Worm (Caenorhabditis elegans) whole organism, young adult: ENCODE results near the gene fbxb-46.
A peak's percentile ranks its signal among the peaks of the same experiment; 100 is the strongest.

Source experiments
- B0035.1 ChIP-seq: sonication (generic microtip); optimal IDR thresholded peaks from 2 replicates; lab custom pipeline; 2016; ENCODE audit warnings: missing genetic modification characterization, mild to moderate bottlenecking, missing compliant biosample characterization, missing genotype, missing genetic modification reagents
- B0261.1 ChIP-seq: sonication (generic microtip); optimal IDR thresholded peaks from 2 replicates; lab custom pipeline; 2016; ENCODE audit warnings: mild to moderate bottlenecking, missing genetic modification characterization, moderate library complexity, missing compliant biosample characterization
- B0336.3 ChIP-seq: fragments of 200-800 bp; sonication (Bioruptor generic); IDR thresholded peaks from 2 replicates; pipeline ENCODE4 v1.3.6; 2022; ENCODE audit warnings: missing genetic modification characterization, missing compliant biosample characterization
- F39B2.1 ChIP-seq: fragments of 200-800 bp; sonication (Bioruptor generic); IDR thresholded peaks from 2 replicates; pipeline ENCODE4 v1.3.6; 2022; ENCODE audit warnings: missing genetic modification reagents, missing genetic modification characterization, missing compliant biosample characterization
- Y53G8AR.9 ChIP-seq: fragments of 200-800 bp; sonication (Bioruptor generic); conservative IDR thresholded peaks from 2 replicates; pipeline ENCODE4 v1.3.6; 2022; ENCODE audit warnings: missing genetic modification reagents, missing genetic modification characterization, missing compliant biosample characterization
- Y56A3A.18 ChIP-seq: fragments of 200-800 bp; sonication (Bioruptor generic); IDR thresholded peaks from 2 replicates; pipeline ENCODE4 v1.3.6; 2022; ENCODE audit warnings: missing genetic modification reagents, missing genetic modification characterization, missing compliant biosample characterization
- Y95B8A.8 ChIP-seq: fragments of 200-800 bp; sonication (Bioruptor generic); IDR thresholded peaks from 2 replicates; pipeline ENCODE4 v1.3.6; 2022; ENCODE audit warnings: missing genetic modification reagents, missing genetic modification characterization, missing compliant biosample characterization
- ama-1 ChIP-seq, 3 experiments: fragments of 150-350 bp in 1 of 3; sonication (generic microtip) in 2 of 3; optimal IDR thresholded peaks; 2 replicates each; lab custom pipeline; 2014 to 2018; ENCODE audit warnings: missing biosample characterization in 2 of 3, missing genetic modification characterization in 2 of 3, missing genetic modification reagents in 2 of 3
- aptf-3 ChIP-seq: fragments of 200-800 bp; sonication (Bioruptor generic); IDR thresholded peaks from 2 replicates; pipeline ENCODE4 v1.3.6; 2022; ENCODE audit warnings: missing genetic modification characterization, missing compliant biosample characterization
- ccch-3 ChIP-seq: fragments of 200-800 bp; sonication (Bioruptor generic); optimal IDR thresholded peaks from 2 replicates; lab custom pipeline; 2018; ENCODE audit warnings: mild to moderate bottlenecking, missing genetic modification characterization, missing compliant biosample characterization
- cebp-2 ChIP-seq: fragments of 200-800 bp; sonication (Bioruptor generic); IDR thresholded peaks from 2 replicates; pipeline ENCODE4 v1.3.6; 2022; ENCODE audit warnings: missing genetic modification characterization, missing compliant biosample characterization
- ceh-100 ChIP-seq: fragments of 200-800 bp; sonication (Bioruptor generic); IDR thresholded peaks from 2 replicates; pipeline ENCODE4 v1.3.6; 2022; ENCODE audit warnings: missing genetic modification reagents, missing genetic modification characterization, missing compliant biosample characterization
- ceh-27 ChIP-seq: fragments of 200-800 bp; sonication (Bioruptor generic); optimal IDR thresholded peaks from 2 replicates; lab custom pipeline; 2018; ENCODE audit warnings: mild to moderate bottlenecking, missing genetic modification characterization, moderate library complexity, missing compliant biosample characterization
- ceh-91 ChIP-seq: fragments of 200-800 bp; sonication (Bioruptor generic); IDR thresholded peaks from 2 replicates; pipeline ENCODE4 v1.3.6; 2022; ENCODE audit warnings: missing genetic modification reagents, missing genetic modification characterization, missing compliant biosample characterization
- chd-7 ChIP-seq: sonication (generic microtip); optimal IDR thresholded peaks from 2 replicates; lab custom pipeline; 2016; ENCODE audit warnings: mild to moderate bottlenecking, missing genetic modification characterization, moderate library complexity, missing compliant biosample characterization
- dox-1 ChIP-seq: fragments of 200-800 bp; sonication (Bioruptor generic); IDR thresholded peaks from 2 replicates; pipeline ENCODE4 v1.3.6; 2022; ENCODE audit warnings: missing genetic modification reagents, missing genetic modification characterization, missing compliant biosample characterization
- egl-18 ChIP-seq: fragments of 200-800 bp; sonication (Bioruptor generic); IDR thresholded peaks from 2 replicates; pipeline ENCODE4 v1.3.6; 2022; ENCODE audit warnings: missing genetic modification reagents, missing genetic modification characterization, missing compliant biosample characterization
- egrh-3 ChIP-seq: fragments of 200-800 bp; sonication (Bioruptor generic); IDR thresholded peaks from 2 replicates; pipeline ENCODE4 v1.3.6; 2022; ENCODE audit warnings: missing genetic modification reagents, missing genetic modification characterization, missing compliant biosample characterization
- ets-4 ChIP-seq: fragments of 200-800 bp; sonication (Bioruptor generic); optimal IDR thresholded peaks from 2 replicates; lab custom pipeline; 2018; ENCODE audit warnings: mild to moderate bottlenecking, missing genetic modification characterization, missing compliant biosample characterization
- fkh-3 ChIP-seq: sonication (generic microtip); optimal IDR thresholded peaks from 2 replicates; lab custom pipeline; 2016; ENCODE audit warnings: mild to moderate bottlenecking, missing genetic modification characterization, missing compliant biosample characterization
- him-1 ChIP-seq: sonication (generic microtip); optimal IDR thresholded peaks from 2 replicates; lab custom pipeline; 2016; ENCODE audit warnings: missing genotype, missing genetic modification reagents, missing genetic modification characterization, missing compliant biosample characterization
- hrde-1 ChIP-seq: sonication (generic microtip); optimal IDR thresholded peaks from 2 replicates; lab custom pipeline; 2016; ENCODE audit warnings: missing genetic modification characterization, mild to moderate bottlenecking, missing compliant biosample characterization, moderate library complexity, missing genotype, missing genetic modification reagents, borderline replicate concordance
- let-607 ChIP-seq, 2 experiments: fragments of 200-800 bp in 1 of 2; sonication (Bioruptor generic) in 1 of 2; sonication (generic microtip) in 1 of 2; optimal IDR thresholded peaks; 2 replicates each; lab custom pipeline; 2016 to 2018; ENCODE audit warnings: mild to moderate bottlenecking in 2 of 2, missing compliant biosample characterization in 2 of 2, missing genetic modification characterization in 2 of 2, moderate library complexity in 2 of 2, missing genotype in 1 of 2
- lin-26 ChIP-seq: fragments of 200-800 bp; sonication (Bioruptor generic); IDR thresholded peaks from 2 replicates; pipeline ENCODE4 v1.3.6; 2022; ENCODE audit warnings: missing genetic modification reagents, missing genetic modification characterization, missing compliant biosample characterization
- lin-35 ChIP-seq, 3 experiments: fragments of 150-350 bp in 2 of 3; sonication (generic microtip) in 1 of 3; optimal IDR thresholded peaks; 2 replicates each; lab custom pipeline; 2014 to 2018; ENCODE audit warnings: missing biosample characterization in 3 of 3, missing genetic modification characterization in 3 of 3, missing genetic modification reagents in 3 of 3
- lin-40 ChIP-seq: sonication (generic microtip); optimal IDR thresholded peaks from 2 replicates; lab custom pipeline; 2016; ENCODE audit warnings: missing genetic modification characterization, mild to moderate bottlenecking, missing compliant biosample characterization, missing genotype, missing genetic modification reagents
- lir-1 ChIP-seq: fragments of 200-800 bp; sonication (Bioruptor generic); conservative IDR thresholded peaks from 2 replicates; pipeline ENCODE4 v1.3.6; 2022; ENCODE audit warnings: missing genetic modification reagents, missing genetic modification characterization, missing compliant biosample characterization
- madf-3 ChIP-seq: fragments of 200-800 bp; sonication (Bioruptor generic); IDR thresholded peaks from 2 replicates; pipeline ENCODE4 v1.3.6; 2022; ENCODE audit warnings: missing genetic modification reagents, missing genetic modification characterization, missing compliant biosample characterization
- mcd-1 ChIP-seq: fragments of 200-800 bp; sonication (Bioruptor generic); IDR thresholded peaks from 2 replicates; pipeline ENCODE4 v1.3.6; 2022; ENCODE audit warnings: missing genetic modification reagents, missing genetic modification characterization, missing compliant biosample characterization
- mes-4 ChIP-seq: sonication (generic microtip); optimal IDR thresholded peaks from 2 replicates; lab custom pipeline; 2016; ENCODE audit warnings: missing genotype, missing genetic modification characterization, missing compliant biosample characterization
- mxl-1 ChIP-seq: sonication (generic microtip); optimal IDR thresholded peaks from 2 replicates; lab custom pipeline; 2016; ENCODE audit warnings: missing genetic modification characterization, missing compliant biosample characterization
- nfyb-1 ChIP-seq: fragments of 200-800 bp; sonication (Bioruptor generic); IDR thresholded peaks from 2 replicates; pipeline ENCODE4 v1.3.6; 2022; ENCODE audit warnings: missing genetic modification reagents, missing genetic modification characterization, missing compliant biosample characterization
- nhr-120 ChIP-seq: fragments of 200-800 bp; sonication (Bioruptor generic); IDR thresholded peaks from 2 replicates; pipeline ENCODE4 v1.3.6; 2022; ENCODE audit warnings: missing genetic modification characterization, missing compliant biosample characterization
- rcor-1 ChIP-seq: fragments of 200-800 bp; sonication (Bioruptor generic); IDR thresholded peaks from 2 replicates; pipeline ENCODE4 v1.3.6; 2022; ENCODE audit warnings: missing genetic modification reagents, missing genetic modification characterization, missing compliant biosample characterization
- snpc-1.3 ChIP-seq: sonication (generic microtip); optimal IDR thresholded peaks from 2 replicates; lab custom pipeline; 2017; ENCODE audit warnings: missing genetic modification characterization, mild to moderate bottlenecking, missing compliant biosample characterization, antibody characterized with exemption, moderate library complexity, missing genotype, missing genetic modification reagents; ENCODE audit not compliant: insufficient read depth
- snpc-3.4 ChIP-seq: sonication (generic microtip); optimal IDR thresholded peaks from 2 replicates; lab custom pipeline; 2017; ENCODE audit warnings: missing genetic modification characterization, mild to moderate bottlenecking, missing compliant biosample characterization, antibody characterized with exemption, moderate library complexity, missing genotype, missing genetic modification reagents
- tlf-1 ChIP-seq: fragments of 200-800 bp; sonication (Bioruptor generic); optimal IDR thresholded peaks from 2 replicates; lab custom pipeline; 2018; ENCODE audit warnings: mild to moderate bottlenecking, missing genetic modification characterization, missing compliant biosample characterization
- unc-62 ChIP-seq: fragments of 150-350 bp; optimal IDR thresholded peaks from 2 replicates; lab custom pipeline; 2014; ENCODE audit warnings: missing biosample characterization, missing genetic modification reagents, missing genetic modification characterization
- ztf-25 ChIP-seq: fragments of 200-800 bp; sonication (Bioruptor generic); IDR thresholded peaks from 2 replicates; pipeline ENCODE4 v1.3.6; 2022; ENCODE audit warnings: missing genetic modification reagents, missing genetic modification characterization, missing compliant biosample characterization
- ztf-3 ChIP-seq: fragments of 200-800 bp; sonication (Bioruptor generic); optimal IDR thresholded peaks from 2 replicates; lab custom pipeline; 2018; ENCODE audit warnings: mild to moderate bottlenecking, missing genetic modification characterization, missing compliant biosample characterization

Gene fbxb-46

DNA sequence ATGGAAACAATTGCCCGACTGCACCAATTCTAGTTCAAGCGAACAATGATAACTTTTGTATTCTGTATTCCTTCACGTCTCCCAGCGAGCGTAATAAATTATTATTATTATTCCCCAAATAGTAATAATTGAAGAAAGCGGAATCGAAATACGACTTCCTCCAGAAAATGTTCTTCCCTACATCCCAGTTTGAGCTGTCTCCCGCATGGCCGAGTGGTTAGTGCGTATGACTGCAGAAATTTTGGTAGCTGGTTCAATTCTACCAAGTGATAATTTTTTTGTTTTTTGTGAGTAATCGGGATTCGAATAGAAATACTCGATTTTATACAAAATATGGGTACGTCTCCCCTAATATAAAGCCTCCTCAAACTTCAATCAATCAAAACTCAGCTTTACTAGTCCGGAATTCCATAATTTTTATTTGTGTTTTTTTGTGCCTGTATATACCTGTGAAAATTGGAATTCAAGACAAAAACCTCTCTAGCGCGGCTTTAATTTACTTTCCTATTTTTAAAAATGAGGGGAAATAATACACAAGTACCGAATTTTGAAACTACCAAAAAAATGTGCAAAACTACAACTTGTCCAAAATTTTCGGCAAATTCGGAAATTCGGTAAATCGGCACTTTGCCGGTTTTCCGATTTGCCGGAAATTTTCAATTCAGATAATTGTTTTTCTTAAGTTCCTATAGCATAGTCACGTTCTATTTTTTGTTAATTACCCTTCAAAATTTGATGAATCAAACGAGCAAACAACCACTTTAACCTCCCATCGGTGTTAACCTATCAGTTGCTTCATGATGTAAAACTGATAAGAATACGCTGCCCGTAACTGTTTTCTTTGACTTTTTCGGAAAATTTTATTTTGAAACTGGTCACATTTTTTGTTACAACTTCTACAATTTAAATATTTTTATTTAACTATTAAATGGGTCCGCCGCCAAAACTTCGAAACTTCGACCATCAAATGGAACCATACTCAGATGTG, 26.5 kb upstream of the fbxb-46 start, which contains the start of gene bath-46 (continued):
- TF ChIP-seq ccch-3 (GFP tag; lab: Kevin White, UChicago) (no peak), mcd-1 (GFP tag; lab: Robert Waterston, UW) (no peak), snpc-3.4 (tag; lab: Kevin White, UChicago) (no peak), cebp-2 (GFP tag; lab: Robert Waterston, UW) (no peak), B0261.1 (tag; lab: Kevin White, UChicago) (peak; percentile 59), egrh-3 (GFP tag; lab: Robert Waterston, UW) (no peak), ztf-25 (GFP tag; lab: Robert Waterston, UW) (0 out of 2 replicates have a peak, but pooled peaks have one; percentile 69), chd-7 (tag; lab: Kevin White, UChicago) (no peak), lir-1 (GFP tag; lab: Robert Waterston, UW) (no peak), dox-1 (GFP tag; lab: Robert Waterston, UW) (0 out of 2 replicates have a peak, but pooled peaks have one; percentile 24), ceh-100 (GFP tag; lab: Robert Waterston, UW) (no peak), him-1 (no peak), lin-26 (GFP tag; lab: Robert Waterston, UW) (peak; percentile 77), B0336.3 (GFP tag; lab: Robert Waterston, UW) (no peak), Y56A3A.18 (GFP tag; lab: Robert Waterston, UW) (no peak), mes-4 (tag; lab: Kevin White, UChicago) (no peak), F39B2.1 (GFP tag; lab: Robert Waterston, UW) (no peak), snpc-1.3 (no peak), rcor-1 (GFP tag; lab: Robert Waterston, UW) (0 out of 2 replicates have a peak, but pooled peaks have one; percentile 8)

DNA sequence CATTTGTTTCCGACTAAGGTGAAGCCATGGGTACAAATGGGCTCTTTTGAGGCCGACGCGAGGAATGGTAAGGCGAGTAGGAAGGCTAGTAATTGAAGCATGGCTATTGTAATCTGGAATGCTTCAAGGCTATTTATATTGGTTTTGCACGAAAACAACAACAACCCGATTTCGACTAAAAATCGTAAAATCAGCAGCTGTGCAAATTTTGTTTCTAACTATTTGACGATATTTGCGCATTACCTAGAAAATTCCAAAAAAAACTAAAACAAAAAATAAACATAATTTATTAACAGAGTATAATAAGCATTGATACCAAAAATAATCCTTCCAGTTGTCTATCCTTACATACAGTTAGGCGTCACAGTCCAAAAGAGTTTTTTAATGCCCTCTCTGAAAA, 24.2 kb upstream of the fbxb-46 start, which contains the start of gene clec-20:
Gene clec-20 (minus strand): TSS at position 101 of the 400 bp plus-strand sequence.
- TF ChIP-seq ceh-91, result no peak
- no peak for TF ChIP-seq unc-62 (GFP tag; lab: Kevin White, UChicago)
- no peak for TF ChIP-seq B0261.1 (tag; lab: Kevin White, UChicago)
- no peak for TF ChIP-seq ceh-100 (GFP tag; lab: Robert Waterston, UW)
- no peak for TF ChIP-seq let-607 (tag; optimal IDR thresholded peaks at IDR 0.05; lab: Kevin White, UChicago)
- no peak for TF ChIP-seq mxl-1 (tag; lab: Kevin White, UChicago)
- TF ChIP-seq ets-4 (GFP tag; lab: Kevin White, UChicago), result no peak
- TF ChIP-seq, all 124 proteins: peak for 0

DNA sequence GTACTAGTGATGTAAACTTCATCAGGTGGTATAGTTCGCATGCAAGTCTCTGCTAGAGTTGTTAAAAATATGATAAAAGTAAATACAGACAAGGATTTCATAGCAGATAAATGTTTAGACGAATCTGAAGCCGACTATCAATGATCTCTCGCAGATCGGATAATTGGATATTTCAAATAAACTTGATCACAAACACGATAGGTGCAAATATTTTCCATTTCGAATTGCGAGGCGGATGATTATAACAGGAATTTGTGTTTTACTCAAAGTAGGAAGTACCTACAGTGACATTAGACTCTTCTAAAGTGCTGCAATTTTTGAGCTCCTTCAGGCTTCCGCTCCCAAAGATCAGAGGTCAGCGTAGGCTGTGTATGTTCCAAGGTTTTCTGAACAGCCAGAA, 18.9 kb upstream of the fbxb-46 start, which contains the start of gene T07H3.7:
Gene T07H3.7 (minus strand): TSS at position 101 of the 400 bp plus-strand sequence.
- TF ChIP-seq ceh-27 (no peak), fkh-3 (no peak), egrh-3 (GFP tag; lab: Robert Waterston, UW) (no peak), lin-40 (no peak), B0035.1 (no peak), aptf-3 (GFP tag; lab: Robert Waterston, UW) (no peak), egl-18 (GFP tag; lab: Robert Waterston, UW) (no peak), ama-1 (optimal IDR thresholded peaks at IDR 0.05; lab: Kevin White, UChicago) (no peak), ama-1 (GFP tag; optimal IDR thresholded peaks at IDR 0.05; lab: Kevin White, UChicago) (no peak), ztf-3 (GFP tag; lab: Kevin White, UChicago) (no peak), B0336.3 (GFP tag; lab: Robert Waterston, UW) (no peak), Y95B8A.8 (no peak), tlf-1 (GFP tag; lab: Kevin White, UChicago) (no peak), nfyb-1 (GFP tag; lab: Robert Waterston, UW) (no peak), hrde-1 (tag; lab: Kevin White, UChicago) (no peak), nhr-120 (GFP tag; lab: Robert Waterston, UW) (no peak), dox-1 (GFP tag; lab: Robert Waterston, UW) (no peak), lin-35 (GFP tag; optimal IDR thresholded peaks at IDR 0.05; lab: Kevin White, UChicago) (no peak), Y53G8AR.9 (GFP tag; lab: Robert Waterston, UW) (no peak), madf-3 (GFP tag; lab: Robert Waterston, UW) (no peak)
